Worm (Caenorhabditis elegans): ENCODE data around the gene Y41C4A.9.

DNA sequence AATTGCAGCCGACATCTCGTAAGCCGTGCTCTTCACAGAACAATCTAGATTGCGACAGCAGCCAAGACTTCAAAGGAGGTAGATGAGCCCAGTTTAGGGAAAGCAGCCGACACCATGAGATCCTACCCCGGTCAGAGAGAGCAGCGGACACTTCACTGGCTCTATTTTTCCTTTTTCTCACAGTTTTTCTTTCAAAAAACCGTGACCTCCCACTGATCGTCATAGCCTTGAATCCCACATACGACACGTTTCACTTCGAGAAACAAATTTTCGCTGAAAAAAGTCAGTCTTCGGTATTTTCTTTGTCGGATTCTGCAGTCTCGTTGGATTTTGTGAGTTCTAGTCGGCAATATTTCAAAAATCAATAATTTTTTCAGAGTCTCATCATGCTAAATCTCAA is 13.6 kb upstream of the Y41C4A.9 start, which contains the start of gene Y41C4A.21:
- TF ChIP-seq nhr-77 (tag; optimal IDR thresholded peaks at IDR 0.05) (no peak), lin-13 (GFP tag; optimal IDR thresholded peaks at IDR 0.05) (no peak), efl-1 (optimal IDR thresholded peaks at IDR 0.05) (no peak), efl-1 (GFP tag; optimal IDR thresholded peaks at IDR 0.05 in 1 of 2) (no peak), ceh-63 (GFP tag; optimal IDR thresholded peaks at IDR 0.05) (no peak), efl-3 (GFP tag; optimal IDR thresholded peaks at IDR 0.05) (no peak), nhr-11 (tag; optimal IDR thresholded peaks at IDR 0.05) (no peak), ama-1 (optimal IDR thresholded peaks at IDR 0.05) (no peak), nhr-237 (tag; optimal IDR thresholded peaks at IDR 0.05) (no peak), snpc-4 (tag; optimal IDR thresholded peaks at IDR 0.05) (no peak)
